Worm (Caenorhabditis elegans) whole organism, L1 larva: Measurements from ENCODE around the gene C17H12.2.

ENCODE experiments used
- blmp-1 ChIP-seq: fragments of 150-350 bp; optimal IDR thresholded peaks from 2 replicates; lab custom pipeline; 2014; ENCODE audit warnings: missing biosample characterization, missing genetic modification characterization
- ceh-82 ChIP-seq, 3 experiments: fragments of 150-350 bp in 1 of 3; sonication (generic microtip) in 2 of 3; optimal IDR thresholded peaks; 2 replicates each; lab custom pipeline; 2014 to 2017; ENCODE audit warnings: missing biosample characterization in 3 of 3, missing genetic modification characterization in 3 of 3
- ceh-90 ChIP-seq: sonication (generic microtip); optimal IDR thresholded peaks from 2 replicates; lab custom pipeline; 2016; ENCODE audit warnings: missing genetic modification characterization, missing compliant biosample characterization
- ces-1 ChIP-seq: fragments of 150-350 bp; optimal IDR thresholded peaks from 2 replicates; lab custom pipeline; 2014; ENCODE audit warnings: missing biosample characterization, missing genetic modification reagents, missing genetic modification characterization
- dpl-1 ChIP-seq, 3 experiments: fragments of 150-350 bp in 2 of 3; sonication (generic microtip) in 1 of 3; optimal IDR thresholded peaks; 2 replicates each; lab custom pipeline; 2014 to 2017; ENCODE audit warnings: missing biosample characterization in 3 of 3, missing genetic modification characterization in 3 of 3, missing genetic modification reagents in 3 of 3
- dsc-1 ChIP-seq: sonication (generic microtip); optimal IDR thresholded peaks from 2 replicates; lab custom pipeline; 2016; ENCODE audit warnings: mild to moderate bottlenecking, missing genetic modification characterization, missing compliant biosample characterization
- efl-1 ChIP-seq, 4 experiments: fragments of 150-350 bp; optimal IDR thresholded peaks in 3 of 4; peaks in 1 of 4; 1 replicate in 1 of 4; 2 replicates in 3 of 4; lab custom pipeline; 2014; ENCODE audit warnings: missing biosample characterization in 2 of 4, missing genetic modification characterization in 2 of 4, missing genetic modification reagents in 2 of 4
- fkh-10 ChIP-seq: sonication (generic microtip); optimal IDR thresholded peaks from 2 replicates; lab custom pipeline; 2017; ENCODE audit warnings: missing biosample characterization, missing genetic modification reagents, missing genetic modification characterization
- fkh-8 ChIP-seq: sonication (generic microtip); optimal IDR thresholded peaks from 2 replicates; lab custom pipeline; 2016; ENCODE audit warnings: mild to moderate bottlenecking, missing genetic modification characterization, missing compliant biosample characterization
- grh-1 ChIP-seq: fragments of 200-800 bp; sonication (Bioruptor generic); IDR thresholded peaks from 2 replicates; pipeline ENCODE4 v1.3.6; 2022; ENCODE audit warnings: missing genetic modification reagents, missing genetic modification characterization, missing compliant biosample characterization
- irx-1 ChIP-seq: sonication (generic microtip); optimal IDR thresholded peaks from 2 replicates; lab custom pipeline; 2016; ENCODE audit warnings: missing genetic modification characterization, missing compliant biosample characterization
- lin-13 ChIP-seq: fragments of 150-350 bp; optimal IDR thresholded peaks from 2 replicates; lab custom pipeline; 2014; ENCODE audit warnings: missing biosample characterization, missing genetic modification reagents, missing genetic modification characterization
- lin-14 ChIP-seq: fragments of 200-800 bp; sonication (Bioruptor generic); optimal IDR thresholded peaks from 2 replicates; lab custom pipeline; 2018; ENCODE audit warnings: mild to moderate bottlenecking, missing genetic modification characterization, moderate library complexity, missing compliant biosample characterization
- lin-39 ChIP-seq: fragments of 150-350 bp; optimal IDR thresholded peaks from 2 replicates; lab custom pipeline; 2014; ENCODE audit warnings: missing biosample characterization, missing genetic modification reagents, missing genetic modification characterization
- nhr-77 ChIP-seq: fragments of 150-350 bp; optimal IDR thresholded peaks from 2 replicates; lab custom pipeline; 2014; ENCODE audit warnings: missing biosample characterization, missing genetic modification characterization
- nhr-84 ChIP-seq: sonication (generic microtip); optimal IDR thresholded peaks from 2 replicates; lab custom pipeline; 2017; ENCODE audit warnings: missing biosample characterization, missing genetic modification characterization
- nhr-85 ChIP-seq: sonication (generic microtip); peaks from one replicate; lab custom pipeline; 2016; ENCODE audit warnings: missing genetic modification characterization, inconsistent platforms, missing compliant biosample characterization
- pax-3 ChIP-seq: fragments of 200-800 bp; sonication (Bioruptor generic); optimal IDR thresholded peaks from 2 replicates; lab custom pipeline; 2018; ENCODE audit warnings: mild to moderate bottlenecking, missing genetic modification characterization, moderate library complexity, missing compliant biosample characterization
- snu-23 ChIP-seq: sonication (generic microtip); optimal IDR thresholded peaks from 2 replicates; lab custom pipeline; 2016; ENCODE audit warnings: missing genetic modification characterization, missing compliant biosample characterization
- sptf-1 ChIP-seq: fragments of 150-350 bp; optimal IDR thresholded peaks from 2 replicates; lab custom pipeline; 2014; ENCODE audit warnings: missing biosample characterization, missing genetic modification characterization
- xbp-1 ChIP-seq: sonication (generic microtip); optimal IDR thresholded peaks from 2 replicates; lab custom pipeline; 2016; ENCODE audit warnings: missing genetic modification characterization, missing compliant biosample characterization

The C17H12.2 gene

DNA sequence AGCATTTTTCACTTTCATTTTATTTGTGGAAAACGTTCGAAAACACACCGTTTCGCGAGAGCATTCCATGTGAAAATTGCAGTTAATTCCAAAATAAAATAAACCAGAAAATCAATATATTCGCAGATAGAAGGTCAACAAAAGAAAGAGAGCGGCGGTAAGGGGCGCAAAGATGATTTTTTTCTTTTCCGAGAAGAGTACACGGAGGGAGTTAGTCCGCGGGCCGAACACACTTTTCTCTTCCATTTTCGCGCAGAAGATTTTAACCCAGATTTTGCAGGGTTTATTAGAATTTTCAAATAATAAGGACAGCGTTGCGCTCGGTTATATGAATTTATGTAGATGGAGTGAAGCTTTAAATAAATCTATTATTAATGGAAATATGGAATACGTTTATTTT is 42.6 kb downstream of the C17H12.2 start (continued):
- TF ChIP-seq dpl-1 (GFP tag; optimal IDR thresholded peaks at IDR 0.05; lab: Kevin White, UChicago), result peak; percentile 18 to 31 (median 31)
- TF ChIP-seq efl-1 (optimal IDR thresholded peaks at IDR 0.05; lab: Kevin White, UChicago), result peak in 1 of 2 experiments; percentile 37
- TF ChIP-seq efl-1 (GFP tag; optimal IDR thresholded peaks at IDR 0.05 in 1 of 2; lab: Kevin White, UChicago), result peak; percentile 24 to 71
- TF ChIP-seq xbp-1, result peak; percentile 36
- TF ChIP-seq lin-13 (GFP tag; lab: Kevin White, UChicago), result peak; percentile 16
- peak; percentile 73 for TF ChIP-seq ceh-90
- no peak for TF ChIP-seq pax-3
- peak; percentile 50 for TF ChIP-seq blmp-1 (tag; lab: Kevin White, UChicago)

ce11 chrIV:6747083-6747482 is 43.2 kb downstream of the C17H12.2 start:
- no peak for TF ChIP-seq lin-39 (tag; lab: Kevin White, UChicago)
- TF ChIP-seq lin-13 (GFP tag; lab: Kevin White, UChicago), result no peak
- no peak for TF ChIP-seq ces-1 (GFP tag; lab: Kevin White, UChicago)
- TF ChIP-seq efl-1 (optimal IDR thresholded peaks at IDR 0.05; lab: Kevin White, UChicago), result no peak
- peak in 1 of 2 experiments; percentile 76 for TF ChIP-seq efl-1 (GFP tag; optimal IDR thresholded peaks at IDR 0.05 in 1 of 2; lab: Kevin White, UChicago)

- TF ChIP-seq lin-14 (no peak), nhr-85 (tag; lab: Kevin White, UChicago) (peak; percentile 31)
These were observed 48.1 kb downstream of the C17H12.2 start, which contains the start of gene smg-7 for ce11 chrIV:6742159-6742558. smg-7 (minus strand) TSS chrIV:6742443.

- TF ChIP-seq fkh-8, result no peak
- no peak for TF ChIP-seq fkh-10 (GFP tag; lab: Kevin White, UChicago)
- no peak for TF ChIP-seq dsc-1 (tag; lab: Kevin White, UChicago)
- no peak for TF ChIP-seq sptf-1
- TF ChIP-seq efl-1 (optimal IDR thresholded peaks at IDR 0.05; lab: Kevin White, UChicago), result no peak
- TF ChIP-seq efl-1 (GFP tag; optimal IDR thresholded peaks at IDR 0.05 in 1 of 2; lab: Kevin White, UChicago), result no peak
- no peak for TF ChIP-seq grh-1
- no peak for TF ChIP-seq lin-13 (GFP tag; lab: Kevin White, UChicago)
- TF ChIP-seq irx-1, result no peak
- no peak for TF ChIP-seq snu-23
- no peak for TF ChIP-seq ceh-82 (tag; optimal IDR thresholded peaks at IDR 0.05; lab: Kevin White, UChicago)
- no peak for TF ChIP-seq nhr-84 (tag; lab: Kevin White, UChicago)
- TF ChIP-seq nhr-77 (tag; lab: Kevin White, UChicago), result no peak
These were observed 50.1 kb downstream of the C17H12.2 start, which contains the start of gene Y73B6A.3 for ce11 chrIV:6740190-6740589. Y73B6A.3 (minus strand) TSS chrIV:6740290.
